Fruit fly (Drosophila melanogaster) whole organism: ENCODE data around the gene H15.

Experiments
- CG8478 ChIP-seq: fragments of >200 bp; optimal IDR thresholded peaks from 2 replicates; lab custom pipeline; 2018; ENCODE audit warnings: inconsistent platforms
- Dll ChIP-seq: fragments of >200 bp; optimal IDR thresholded peaks from 2 replicates; lab custom pipeline; 2017
- EcR ChIP-seq, 2 experiments: fragments of >200 bp; optimal IDR thresholded peaks; 2 replicates each; lab custom pipeline; 2017; ENCODE audit warnings: missing biosample characterization in 2 of 2, missing genetic modification characterization in 2 of 2, missing genetic modification reagents in 2 of 2
- pan ChIP-seq: fragments of >200 bp; optimal IDR thresholded peaks from 2 replicates; lab custom pipeline; 2017
- psq ChIP-seq: fragments of >200 bp; optimal IDR thresholded peaks from 2 replicates; lab custom pipeline; 2017
- usp ChIP-seq: fragments of >200 bp; optimal IDR thresholded peaks from 2 replicates; lab custom pipeline; 2017; ENCODE audit warnings: missing biosample characterization, missing genetic modification characterization, mixed read lengths

DNA sequence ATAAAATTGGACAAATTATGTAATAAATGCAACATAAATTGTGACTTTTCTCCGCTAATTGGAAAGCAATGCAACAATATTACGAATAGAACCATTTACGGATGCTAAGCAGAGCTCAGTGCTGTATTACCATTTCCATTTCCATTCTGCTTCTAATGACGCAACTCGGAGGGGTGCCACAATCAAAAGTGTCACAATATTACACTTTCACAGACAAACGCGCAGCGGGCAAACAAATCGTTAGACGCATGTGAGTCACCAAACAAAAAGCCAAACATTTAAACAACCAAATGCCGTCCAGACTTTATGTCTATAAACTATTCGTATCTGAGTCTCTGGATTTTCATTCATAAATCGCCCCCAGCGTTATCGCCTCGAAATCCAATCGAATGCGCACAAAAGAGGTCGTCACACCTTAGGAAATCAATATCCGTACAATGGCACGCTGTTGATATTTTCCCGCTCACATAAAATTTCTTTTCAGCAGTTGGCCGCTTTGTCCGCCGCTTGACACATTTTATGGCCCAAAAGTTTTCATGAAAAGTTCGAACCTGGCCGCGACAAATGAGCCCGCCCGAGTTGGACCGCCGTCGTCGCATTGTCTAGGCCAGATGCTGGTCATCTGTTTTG, 38.4 kb downstream of the H15 start:
- TF ChIP-seq EcR (GFP tag; optimal IDR thresholded peaks at IDR 0.05; lab: Kevin White, UChicago) (no peak), Dll (lab: Kevin White, UChicago) (no peak), psq (lab: Kevin White, UChicago) (no peak), pan (no peak), usp (GFP tag; lab: Kevin White, UChicago) (no peak), CG8478 (lab: Kevin White, UChicago) (no peak)
